Fruit fly (Drosophila melanogaster): ENCODE results near the gene CG16711.

DNA sequence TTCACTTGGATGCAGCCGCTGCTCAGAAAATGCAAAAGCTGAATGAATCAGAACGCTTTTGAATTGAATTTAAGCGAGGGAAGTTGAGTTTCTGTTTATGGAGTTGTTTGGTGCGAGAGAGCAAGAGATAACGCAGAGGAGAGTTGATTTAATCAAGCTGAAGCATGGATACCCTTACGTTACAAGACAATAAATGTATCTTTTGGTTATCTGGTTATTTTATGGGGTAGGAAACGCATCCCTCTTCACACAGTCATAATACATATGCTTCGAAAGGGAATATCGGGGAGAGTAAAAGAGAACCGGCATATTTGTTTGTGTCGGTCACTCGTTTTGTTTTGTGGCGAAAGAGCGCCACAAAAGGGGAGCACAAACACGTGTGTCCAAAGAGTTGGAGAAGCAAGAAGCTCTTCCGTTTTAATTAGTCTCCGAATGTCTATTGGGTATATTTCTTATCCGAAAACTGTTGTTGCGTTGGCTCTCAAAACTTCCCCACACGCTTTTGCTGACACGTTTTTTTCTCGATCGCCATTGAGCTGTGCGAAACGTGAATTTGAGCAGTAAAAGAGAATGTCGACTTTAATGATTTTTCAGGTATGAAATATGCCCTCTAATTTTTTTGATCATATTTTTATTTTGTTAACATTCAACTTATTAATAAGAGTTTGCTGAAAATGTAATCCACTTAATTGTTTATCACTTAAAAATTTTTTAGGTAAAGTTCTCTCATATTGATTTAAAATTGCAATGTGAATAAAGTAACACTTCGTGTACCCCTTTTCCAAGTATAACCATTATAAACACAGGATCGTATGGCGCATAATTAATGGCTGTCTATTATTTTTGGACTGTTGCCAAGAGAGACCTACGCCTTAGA lies 7.2 kb upstream of the CG16711 start, which contains the start of gene Prps:
- TF ChIP-seq Myc (optimal IDR thresholded peaks at IDR 0.05) (no peak), insv (optimal IDR thresholded peaks at IDR 0.05) (no peak), h (optimal IDR thresholded peaks at IDR 0.05) (no peak), Sin3A (optimal IDR thresholded peaks at IDR 0.05) (no peak), psq (optimal IDR thresholded peaks at IDR 0.05) (no peak)
